Worm (Caenorhabditis elegans) whole organism, L4 larva: ENCODE results near the gene dna-2.

Experiments used
- F26F4.8 ChIP-seq: fragments of 200-800 bp; sonication (Bioruptor generic); conservative IDR thresholded peaks from 2 replicates; pipeline ENCODE4 v1.3.6; 2022; ENCODE audit warnings: missing genetic modification characterization, missing compliant biosample characterization
- F44E2.7 ChIP-seq: fragments of 200-800 bp; sonication (Bioruptor generic); IDR thresholded peaks from 2 replicates; pipeline ENCODE4 v2.1.2; 2022; ENCODE audit warnings: missing genetic modification characterization, missing compliant biosample characterization
- F49E8.2 ChIP-seq: sonication (generic microtip); optimal IDR thresholded peaks from 2 replicates; lab custom pipeline; 2016; ENCODE audit warnings: missing compliant biosample characterization, mild to moderate bottlenecking, missing genetic modification characterization, borderline replicate concordance
- Y5F2A.4 ChIP-seq: fragments of 200-800 bp; sonication (Bioruptor generic); optimal IDR thresholded peaks from 2 replicates; lab custom pipeline; 2018; ENCODE audit warnings: mild to moderate bottlenecking, missing genetic modification characterization, missing compliant biosample characterization
- ZK337.2 ChIP-seq: fragments of 200-800 bp; sonication (Bioruptor generic); IDR thresholded peaks from 2 replicates; pipeline ENCODE4 v1.3.6; 2022; ENCODE audit warnings: missing genetic modification reagents, missing genetic modification characterization, missing compliant biosample characterization
- ama-1 ChIP-seq: fragments of 150-350 bp; optimal IDR thresholded peaks from 2 replicates; lab custom pipeline; 2014; ENCODE audit warnings: inconsistent platforms, mixed read lengths
- ceh-44 ChIP-seq: fragments of 200-800 bp; sonication (Bioruptor generic); IDR thresholded peaks from 2 replicates; pipeline ENCODE4 v1.3.6; 2022; ENCODE audit warnings: missing genetic modification reagents, missing genetic modification characterization, missing compliant biosample characterization
- ceh-62 ChIP-seq: sonication (generic microtip); optimal IDR thresholded peaks from 2 replicates; lab custom pipeline; 2017; ENCODE audit warnings: missing biosample characterization, missing genetic modification characterization
- daf-12 ChIP-seq: fragments of 150-350 bp; optimal IDR thresholded peaks from 2 replicates; lab custom pipeline; 2014; ENCODE audit warnings: missing biosample characterization, missing genetic modification reagents, missing genetic modification characterization
- daf-16 ChIP-seq, 3 experiments: sonication (generic microtip); optimal IDR thresholded peaks; 2 replicates each; lab custom pipeline; 2016 to 2017; ENCODE audit warnings: missing genetic modification characterization in 3 of 3, missing genetic modification reagents in 3 of 3, mild to moderate bottlenecking in 2 of 3, missing compliant biosample characterization in 2 of 3, missing biosample characterization in 1 of 3, moderate library complexity in 1 of 3
- dmd-6 ChIP-seq: fragments of 200-800 bp; sonication (Bioruptor generic); IDR thresholded peaks from 2 replicates; pipeline ENCODE4 v1.3.6; 2022; ENCODE audit warnings: missing genetic modification reagents, missing genetic modification characterization, missing compliant biosample characterization
- dmd-8 ChIP-seq: fragments of 200-800 bp; sonication (Bioruptor generic); IDR thresholded peaks from 2 replicates; pipeline ENCODE4 v1.3.6; 2022; ENCODE audit warnings: missing genetic modification characterization, missing compliant biosample characterization
- dmd-9 ChIP-seq: fragments of 200-800 bp; sonication (Bioruptor generic); IDR thresholded peaks from 2 replicates; pipeline ENCODE4 v1.3.6; 2022; ENCODE audit warnings: missing genetic modification reagents, missing genetic modification characterization, missing compliant biosample characterization
- dpl-1 ChIP-seq: fragments of 150-350 bp; optimal IDR thresholded peaks from 2 replicates; lab custom pipeline; 2014; ENCODE audit warnings: missing biosample characterization, missing genetic modification reagents, missing genetic modification characterization
- dve-1 ChIP-seq: sonication (generic microtip); optimal IDR thresholded peaks from 2 replicates; lab custom pipeline; 2017; ENCODE audit warnings: antibody characterized with exemption, mild to moderate bottlenecking, missing genetic modification characterization, missing compliant biosample characterization; ENCODE audit not compliant: insufficient read depth
- gei-8 ChIP-seq: fragments of 200-800 bp; sonication (Bioruptor generic); optimal IDR thresholded peaks from 2 replicates; lab custom pipeline; 2018; ENCODE audit warnings: mild to moderate bottlenecking, missing genetic modification characterization, missing compliant biosample characterization
- hif-1 ChIP-seq, 2 experiments: sonication (generic microtip); optimal IDR thresholded peaks; 2 replicates each; lab custom pipeline; 2016 to 2017; ENCODE audit warnings: missing compliant biosample characterization in 2 of 2, missing genetic modification characterization in 2 of 2, missing genetic modification reagents in 2 of 2, missing genotype in 2 of 2, mild to moderate bottlenecking in 1 of 2
- hlh-11 ChIP-seq: fragments of 200-800 bp; sonication (Bioruptor generic); optimal IDR thresholded peaks from 2 replicates; lab custom pipeline; 2018; ENCODE audit warnings: mild to moderate bottlenecking, missing genetic modification characterization, missing compliant biosample characterization
- hlh-30 ChIP-seq: sonication (generic microtip); optimal IDR thresholded peaks from 2 replicates; lab custom pipeline; 2017; ENCODE audit warnings: antibody characterized with exemption, mild to moderate bottlenecking, missing genetic modification characterization, missing compliant biosample characterization; ENCODE audit not compliant: insufficient read depth
- hmg-1.1 ChIP-seq: fragments of 200-800 bp; sonication (Bioruptor generic); IDR thresholded peaks from 2 replicates; pipeline ENCODE4 v1.3.6; 2022; ENCODE audit warnings: missing genetic modification reagents, missing genetic modification characterization, missing compliant biosample characterization
- lin-13 ChIP-seq: fragments of 150-350 bp; optimal IDR thresholded peaks from 2 replicates; lab custom pipeline; 2014; ENCODE audit warnings: missing biosample characterization, missing genetic modification reagents, missing genetic modification characterization
- lin-38 ChIP-seq: fragments of 200-800 bp; sonication (Bioruptor generic); IDR thresholded peaks from 2 replicates; pipeline ENCODE4 v1.3.6; 2022; ENCODE audit warnings: missing genetic modification reagents, missing genetic modification characterization, missing compliant biosample characterization
- lin-39 ChIP-seq: fragments of 150-350 bp; optimal IDR thresholded peaks from 2 replicates; lab custom pipeline; 2014; ENCODE audit warnings: missing biosample characterization, missing genetic modification reagents, missing genetic modification characterization
- madf-9 ChIP-seq: fragments of 200-800 bp; sonication (Bioruptor generic); conservative IDR thresholded peaks from 2 replicates; pipeline ENCODE4 v1.3.6; 2022; ENCODE audit warnings: missing genetic modification reagents, missing genetic modification characterization, missing compliant biosample characterization
- mdl-1 ChIP-seq, 2 experiments: fragments of 150-350 bp in 1 of 2; sonication (generic microtip) in 1 of 2; optimal IDR thresholded peaks; 2 replicates each; lab custom pipeline; 2014 to 2017; ENCODE audit warnings: missing biosample characterization in 2 of 2, missing genetic modification characterization in 2 of 2
- mdt-29 ChIP-seq: fragments of 200-800 bp; sonication (Bioruptor generic); IDR thresholded peaks from 2 replicates; pipeline ENCODE4 v1.3.6; 2022; ENCODE audit warnings: missing genetic modification reagents, missing genetic modification characterization, missing compliant biosample characterization
- mep-1 ChIP-seq: fragments of 150-350 bp; sonication (generic microtip); optimal IDR thresholded peaks from 3 replicates; lab custom pipeline; 2014; ENCODE audit warnings: missing biosample characterization, missing genetic modification characterization
- mes-2 ChIP-seq: sonication (generic microtip); optimal IDR thresholded peaks from 2 replicates; lab custom pipeline; 2016; ENCODE audit warnings: missing genotype, mild to moderate bottlenecking, missing genetic modification characterization, missing compliant biosample characterization; ENCODE audit not compliant: poor library complexity, severe bottlenecking
- mxl-2 ChIP-seq: fragments of 200-800 bp; sonication (Bioruptor generic); conservative IDR thresholded peaks from 2 replicates; pipeline ENCODE4 v1.3.6; 2022; ENCODE audit warnings: missing genetic modification reagents, missing genetic modification characterization, missing compliant biosample characterization
- mxl-3 ChIP-seq: fragments of 200-800 bp; sonication (Bioruptor generic); optimal IDR thresholded peaks from 2 replicates; lab custom pipeline; 2018; ENCODE audit warnings: mild to moderate bottlenecking, missing genetic modification characterization, missing compliant biosample characterization
- nhr-10 ChIP-seq: fragments of 150-350 bp; optimal IDR thresholded peaks from 2 replicates; lab custom pipeline; 2014; ENCODE audit warnings: missing biosample characterization, missing genetic modification characterization
- nhr-102 ChIP-seq: sonication (generic microtip); optimal IDR thresholded peaks from 2 replicates; lab custom pipeline; 2016; ENCODE audit warnings: mild to moderate bottlenecking, missing genetic modification characterization, moderate library complexity, missing compliant biosample characterization
- nhr-11 ChIP-seq: fragments of 150-350 bp; optimal IDR thresholded peaks from 2 replicates; lab custom pipeline; 2014; ENCODE audit warnings: missing biosample characterization, missing genetic modification characterization
- nhr-237 ChIP-seq: sonication (generic microtip); optimal IDR thresholded peaks from 2 replicates; lab custom pipeline; 2017; ENCODE audit warnings: missing biosample characterization, missing genetic modification characterization
- nhr-25 ChIP-seq: sonication (generic microtip); optimal IDR thresholded peaks from 2 replicates; lab custom pipeline; 2017; ENCODE audit warnings: missing genetic modification characterization, mild to moderate bottlenecking, missing compliant biosample characterization, antibody characterized with exemption, moderate library complexity, borderline replicate concordance; ENCODE audit not compliant: insufficient read depth
- nhr-28 ChIP-seq: fragments of 150-350 bp; optimal IDR thresholded peaks from 2 replicates; lab custom pipeline; 2014; ENCODE audit warnings: missing biosample characterization, missing genetic modification characterization
- nhr-6 ChIP-seq: fragments of 150-350 bp; optimal IDR thresholded peaks from 2 replicates; lab custom pipeline; 2014; ENCODE audit warnings: missing biosample characterization, missing genetic modification characterization
- nhr-76 ChIP-seq: fragments of 150-350 bp; optimal IDR thresholded peaks from 2 replicates; lab custom pipeline; 2014; ENCODE audit warnings: missing biosample characterization, missing genetic modification characterization
- php-3 ChIP-seq: fragments of 200-800 bp; sonication (Bioruptor generic); IDR thresholded peaks from 2 replicates; pipeline ENCODE4 v1.3.6; 2022; ENCODE audit warnings: missing genetic modification reagents, missing genetic modification characterization, missing compliant biosample characterization
- saeg-2 ChIP-seq: fragments of 200-800 bp; sonication (Bioruptor generic); IDR thresholded peaks from 2 replicates; pipeline ENCODE4 v1.3.6; 2022; ENCODE audit warnings: missing genetic modification reagents, missing genetic modification characterization, missing compliant biosample characterization
- set-16 ChIP-seq: fragments of 200-800 bp; sonication (Bioruptor generic); IDR thresholded peaks from 2 replicates; pipeline ENCODE4 v1.3.6; 2022; ENCODE audit warnings: missing genetic modification reagents, missing genetic modification characterization, missing compliant biosample characterization
- snpc-1.2 ChIP-seq: fragments of 200-800 bp; sonication (Bioruptor generic); IDR thresholded peaks from 2 replicates; pipeline ENCODE4 v1.3.6; 2022; ENCODE audit warnings: missing genetic modification reagents, missing genetic modification characterization, missing compliant biosample characterization
- snpc-4 ChIP-seq: fragments of 150-350 bp; optimal IDR thresholded peaks from 2 replicates; lab custom pipeline; 2014; ENCODE audit warnings: missing biosample characterization, missing genetic modification characterization
- unc-130 ChIP-seq: sonication (generic microtip); optimal IDR thresholded peaks from 2 replicates; lab custom pipeline; 2016; ENCODE audit warnings: missing genetic modification reagents, missing genetic modification characterization, missing compliant biosample characterization
- unc-39 ChIP-seq: sonication (generic microtip); optimal IDR thresholded peaks from 2 replicates; lab custom pipeline; 2017; ENCODE audit warnings: missing biosample characterization, missing genetic modification characterization
- zfp-3 ChIP-seq: fragments of 200-800 bp; sonication (Bioruptor generic); conservative IDR thresholded peaks from 2 replicates; pipeline ENCODE4 v1.3.6; 2022; ENCODE audit warnings: missing genetic modification reagents, missing genetic modification characterization, missing compliant biosample characterization
- zip-2 ChIP-seq: fragments of 150-350 bp; optimal IDR thresholded peaks from 2 replicates; lab custom pipeline; 2014; ENCODE audit warnings: missing biosample characterization, missing genetic modification characterization
- ztf-11 ChIP-seq: fragments of 150-350 bp; optimal IDR thresholded peaks from 2 replicates; lab custom pipeline; 2014; ENCODE audit warnings: missing biosample characterization, missing genetic modification characterization

The dna-2 gene

DNA sequence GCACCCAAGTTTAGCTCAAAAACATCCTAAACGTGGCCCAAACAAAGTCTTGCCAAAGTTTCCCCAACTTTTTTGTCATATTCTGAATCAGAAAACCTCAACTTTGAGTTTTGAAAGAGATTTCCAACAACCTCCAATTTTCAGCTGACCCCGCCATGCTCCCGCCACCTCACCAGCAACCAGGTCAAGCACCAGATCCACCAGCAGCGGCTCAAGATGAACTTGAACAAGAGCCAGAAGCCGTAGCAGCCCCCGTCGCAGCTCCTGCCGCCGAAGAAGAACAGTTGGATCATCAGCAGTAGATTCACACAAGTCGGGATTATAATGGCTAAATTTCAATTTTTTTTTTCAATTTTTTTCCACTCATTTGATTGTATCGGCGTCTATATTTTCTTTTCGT, 33.0 kb downstream of the dna-2 start:
- TF ChIP-seq set-16 (GFP tag; lab: Robert Waterston, UW) (peak; percentile 71), gei-8 (GFP tag; lab: Kevin White, UChicago) (no peak)

- no peak for TF ChIP-seq zfp-3 (GFP tag; lab: Robert Waterston, UW)
- no peak for TF ChIP-seq dmd-6 (GFP tag; lab: Robert Waterston, UW)
- peak; percentile 95 for TF ChIP-seq hlh-30 (tag; lab: Kevin White, UChicago)
- TF ChIP-seq mdl-1 (tag; optimal IDR thresholded peaks at IDR 0.05; lab: Kevin White, UChicago), result peak in 1 of 2 experiments; percentile 74
- no peak for TF ChIP-seq lin-13 (GFP tag; lab: Kevin White, UChicago)
- TF ChIP-seq nhr-11 (tag; lab: Kevin White, UChicago), result peak; percentile 80
- TF ChIP-seq hmg-1.1 (GFP tag; lab: Robert Waterston, UW), result peak; percentile 64
- TF ChIP-seq unc-130 (GFP tag; lab: Kevin White, UChicago), result no peak
- no peak for TF ChIP-seq ceh-62 (tag; lab: Kevin White, UChicago)
- TF ChIP-seq nhr-76 (tag; lab: Kevin White, UChicago), result no peak
- no peak; the same call in 1 of the 2 replicates for TF ChIP-seq set-16 (GFP tag; lab: Robert Waterston, UW)
- no peak for TF ChIP-seq mxl-2 (GFP tag; lab: Robert Waterston, UW)
- TF ChIP-seq lin-39 (tag; lab: Kevin White, UChicago), result no peak
- TF ChIP-seq nhr-25 (tag; lab: Kevin White, UChicago), result no peak
- TF ChIP-seq gei-8 (GFP tag; lab: Kevin White, UChicago), result no peak
- TF ChIP-seq dve-1 (tag; lab: Kevin White, UChicago), result no peak
- TF ChIP-seq F44E2.7 (GFP tag; lab: Robert Waterston, UW), result no peak
- no peak for TF ChIP-seq saeg-2 (GFP tag; lab: Robert Waterston, UW)
- TF ChIP-seq madf-9 (GFP tag; lab: Robert Waterston, UW), result no peak
- TF ChIP-seq lin-38 (GFP tag; lab: Robert Waterston, UW), result no peak
- TF ChIP-seq nhr-237 (tag; lab: Kevin White, UChicago), result no peak
- 0 out of 2 replicates have a peak, but pooled peaks have one; percentile 18 for TF ChIP-seq dmd-8 (GFP tag; lab: Robert Waterston, UW)
- no peak for TF ChIP-seq unc-39 (tag; lab: Kevin White, UChicago)
- peak; percentile 74 for TF ChIP-seq hlh-11 (tag; lab: Kevin White, UChicago)
- TF ChIP-seq dpl-1 (GFP tag; lab: Kevin White, UChicago), result peak; percentile 24
- no peak for TF ChIP-seq nhr-102
- TF ChIP-seq mep-1 (tag; lab: Kevin White, UChicago), result peak; percentile 56
- TF ChIP-seq Y5F2A.4 (GFP tag; lab: Kevin White, UChicago), result no peak
- peak in 1 of 2 experiments; percentile 48 for TF ChIP-seq hif-1 (tag; optimal IDR thresholded peaks at IDR 0.05; lab: Kevin White, UChicago)
- no peak for TF ChIP-seq mdt-29
- no peak for TF ChIP-seq zip-2
- no peak for TF ChIP-seq nhr-10 (tag; lab: Kevin White, UChicago)
- no peak for TF ChIP-seq mxl-3 (GFP tag; lab: Kevin White, UChicago)
- peak; percentile 73 for TF ChIP-seq ama-1 (lab: Kevin White, UChicago)
- peak; percentile 36 for TF ChIP-seq mes-2 (tag; lab: Kevin White, UChicago)
- no peak for TF ChIP-seq dmd-9 (GFP tag; lab: Robert Waterston, UW)
- TF ChIP-seq F26F4.8 (GFP tag; lab: Robert Waterston, UW), result no peak
- no peak for TF ChIP-seq ztf-11
- TF ChIP-seq nhr-6 (tag; lab: Kevin White, UChicago), result peak; percentile 23
- TF ChIP-seq ZK337.2, result no peak
- no peak for TF ChIP-seq snpc-4 (tag; lab: Kevin White, UChicago)
- no peak for TF ChIP-seq php-3 (GFP tag; lab: Robert Waterston, UW)
- TF ChIP-seq snpc-1.2 (GFP tag; lab: Robert Waterston, UW), result no peak
- no peak for TF ChIP-seq daf-12
- TF ChIP-seq ceh-44 (GFP tag; lab: Robert Waterston, UW), result no peak
- no peak for TF ChIP-seq daf-16 (GFP tag; optimal IDR thresholded peaks at IDR 0.05; lab: Kevin White, UChicago)
- TF ChIP-seq daf-16 (tag; optimal IDR thresholded peaks at IDR 0.05; lab: Kevin White, UChicago), result peak; percentile 2
- no peak for TF ChIP-seq F49E8.2 (tag; lab: Kevin White, UChicago)
- peak; percentile 53 for TF ChIP-seq nhr-28 (tag; lab: Kevin White, UChicago)
These were observed 35.7 kb downstream of the dna-2 start, which contains the start of gene F43G6.8 for ce11 chrII:11813895-11814369. TSS of gene F43G6.8 (minus strand) at chrII:11814092.
